Worm (Caenorhabditis elegans): ENCODE data around the gene bgnt-1.5.
A peak's percentile ranks its signal among the peaks of the same experiment; 100 is the strongest.

The bgnt-1.5 gene

ce11 chrX:13225111-13225905 lies 6.9 kb downstream of the bgnt-1.5 start (continued):
- TF ChIP-seq pha-4 (tag; optimal IDR thresholded peaks at IDR 0.05): no peak
- TF ChIP-seq syd-9 (tag; optimal IDR thresholded peaks at IDR 0.05): no peak
- no peak for TF ChIP-seq fkh-10 (GFP tag; optimal IDR thresholded peaks at IDR 0.05)
- TF ChIP-seq ceh-19 (GFP tag; optimal IDR thresholded peaks at IDR 0.05): peak; percentile 23
- TF ChIP-seq Y22D7AL.16 (tag; optimal IDR thresholded peaks at IDR 0.05): no peak
- no peak for TF ChIP-seq sox-2 (GFP tag; IDR thresholded peaks at IDR 0.05)

ce11 chrX:13224608-13225007 lies 7.6 kb downstream of the bgnt-1.5 start, which contains the start of gene skr-19:
TSS of gene skr-19 (minus strand) at chrX:13224708.
- TF ChIP-seq che-1 (tag; optimal IDR thresholded peaks at IDR 0.05) (no peak), tbx-7 (tag; optimal IDR thresholded peaks at IDR 0.05) (no peak), ceh-22 (tag; optimal IDR thresholded peaks at IDR 0.05) (no peak), fkh-6 (tag; optimal IDR thresholded peaks at IDR 0.05) (no peak), nhr-232 (tag; optimal IDR thresholded peaks at IDR 0.05) (no peak), K02D7.2 (tag; optimal IDR thresholded peaks at IDR 0.05) (no peak), pha-2 (tag; optimal IDR thresholded peaks at IDR 0.05) (no peak), hlh-6 (tag; optimal IDR thresholded peaks at IDR 0.05) (no peak), unc-55 (GFP tag; optimal IDR thresholded peaks at IDR 0.05) (no peak), ceh-45 (GFP tag; IDR thresholded peaks at IDR 0.05) (no peak), ceh-9 (tag; optimal IDR thresholded peaks at IDR 0.05) (no peak), ztf-16 (tag; optimal IDR thresholded peaks at IDR 0.05) (no peak), mec-3 (tag; optimal IDR thresholded peaks at IDR 0.05; ENCODE audit: borderline replicate concordance) (no peak), unc-86 (tag; optimal IDR thresholded peaks at IDR 0.05) (no peak), K09A11.1 (tag; optimal IDR thresholded peaks at IDR 0.05; ENCODE audit: insufficient read depth) (no peak), ceh-2 (tag; optimal IDR thresholded peaks at IDR 0.05) (no peak), pqm-1 (tag; optimal IDR thresholded peaks at IDR 0.05) (no peak), hlh-13 (GFP tag; optimal IDR thresholded peaks at IDR 0.05) (no peak)

- no peak for TF ChIP-seq ceh-30 (tag; optimal IDR thresholded peaks at IDR 0.05)
- TF ChIP-seq hlh-8 (tag; optimal IDR thresholded peaks at IDR 0.05): no peak
- TF ChIP-seq ztf-16 (tag; optimal IDR thresholded peaks at IDR 0.05): no peak
- no peak for TF ChIP-seq ceh-19 (GFP tag; optimal IDR thresholded peaks at IDR 0.05)
- no peak for TF ChIP-seq sdc-2 (tag; optimal IDR thresholded peaks at IDR 0.05)
- no peak for TF ChIP-seq gmeb-2 (tag; optimal IDR thresholded peaks at IDR 0.05)
- no peak for TF ChIP-seq unc-3 (GFP tag; conservative IDR thresholded peaks at IDR 0.05)
- no peak for TF ChIP-seq unc-3 (tag; optimal IDR thresholded peaks at IDR 0.05)
- no peak for TF ChIP-seq eyg-1 (tag; optimal IDR thresholded peaks at IDR 0.05)
- TF ChIP-seq ttx-3 (tag; optimal IDR thresholded peaks at IDR 0.05): no peak
- TF ChIP-seq sox-2 (GFP tag; IDR thresholded peaks at IDR 0.05): no peak
- TF ChIP-seq ceh-45 (GFP tag; IDR thresholded peaks at IDR 0.05): no peak
- no peak for TF ChIP-seq ahr-1 (tag; optimal IDR thresholded peaks at IDR 0.05)
- no peak for TF ChIP-seq elt-2 (tag; optimal IDR thresholded peaks at IDR 0.05)
- no peak for TF ChIP-seq hlh-6 (tag; optimal IDR thresholded peaks at IDR 0.05)
Measured at ce11 chrX:13223437-13223836, 8.7 kb downstream of the bgnt-1.5 start, which contains the start of gene skr-20. TSS of gene skr-20 (minus strand) at chrX:13223537.

ce11 chrX:13221357-13221756 lies 10.8 kb downstream of the bgnt-1.5 start, which contains the start of gene asp-4:
TSS of gene asp-4 (minus strand) at chrX:13221462.
- TF ChIP-seq fax-1 (tag; optimal IDR thresholded peaks at IDR 0.05): no peak
- no peak for TF ChIP-seq sdc-2 (tag; optimal IDR thresholded peaks at IDR 0.05)
- no peak for TF ChIP-seq ttx-3 (tag; optimal IDR thresholded peaks at IDR 0.05)
- no peak for TF ChIP-seq ztf-16 (tag; optimal IDR thresholded peaks at IDR 0.05)
- TF ChIP-seq Y22D7AL.16 (tag; optimal IDR thresholded peaks at IDR 0.05): no peak
- TF ChIP-seq fkh-6 (tag; optimal IDR thresholded peaks at IDR 0.05): no peak
- TF ChIP-seq ceh-14 (tag; optimal IDR thresholded peaks at IDR 0.05): no peak
- no peak for TF ChIP-seq unc-3 (GFP tag; conservative IDR thresholded peaks at IDR 0.05)
- TF ChIP-seq unc-3 (tag; optimal IDR thresholded peaks at IDR 0.05): no peak
- TF ChIP-seq ceh-6 (GFP tag; optimal IDR thresholded peaks at IDR 0.05): no peak
- no peak for TF ChIP-seq mec-3 (tag; optimal IDR thresholded peaks at IDR 0.05; ENCODE audit: borderline replicate concordance)
- no peak for TF ChIP-seq nhr-232 (tag; optimal IDR thresholded peaks at IDR 0.05)
- TF ChIP-seq fkh-10 (GFP tag; optimal IDR thresholded peaks at IDR 0.05): no peak

All from whole organism, late embryonic.